Worm (Caenorhabditis elegans) whole organism, mixed stage, embryonic: Measurements from ENCODE around the gene sri-25.

ENCODE experiments used
- M03D4.4 ChIP-seq: sonication (generic microtip); optimal IDR thresholded peaks from 2 replicates; lab custom pipeline; 2017; ENCODE audit warnings: mild to moderate bottlenecking, missing genetic modification characterization, missing compliant biosample characterization
- bed-3 ChIP-seq: fragments of 200-800 bp; sonication (Bioruptor generic); optimal IDR thresholded peaks from 3 replicates; lab custom pipeline; 2018; ENCODE audit warnings: mild to moderate bottlenecking, missing genetic modification characterization, moderate library complexity, missing compliant biosample characterization
- blmp-1 ChIP-seq: fragments of 150-350 bp; optimal IDR thresholded peaks from 2 replicates; lab custom pipeline; 2014; ENCODE audit warnings: missing biosample characterization, missing genetic modification characterization
- ceh-39 ChIP-seq: fragments of 150-350 bp; optimal IDR thresholded peaks from 2 replicates; lab custom pipeline; 2014; ENCODE audit warnings: missing biosample characterization, missing genetic modification characterization
- ceh-83 ChIP-seq: fragments of 200-800 bp; sonication (Bioruptor generic); optimal IDR thresholded peaks from 2 replicates; lab custom pipeline; 2018; ENCODE audit warnings: mild to moderate bottlenecking, missing genetic modification characterization, missing compliant biosample characterization
- drap-1 ChIP-seq: fragments of 200-800 bp; sonication (Bioruptor generic); optimal IDR thresholded peaks from 3 replicates; lab custom pipeline; 2018; ENCODE audit warnings: mild to moderate bottlenecking, missing genetic modification characterization, missing compliant biosample characterization
- elt-1 ChIP-seq: sonication (generic microtip); optimal IDR thresholded peaks from 2 replicates; lab custom pipeline; 2017; ENCODE audit warnings: missing genetic modification characterization, mild to moderate bottlenecking, missing compliant biosample characterization, antibody characterized with exemption, moderate library complexity, borderline replicate concordance; ENCODE audit not compliant: insufficient read depth
- elt-3 ChIP-seq: fragments of 150-350 bp; optimal IDR thresholded peaks from 2 replicates; lab custom pipeline; 2014; ENCODE audit warnings: missing biosample characterization, missing genetic modification characterization
- flh-1 ChIP-seq: fragments of 200-800 bp; sonication (Bioruptor generic); optimal IDR thresholded peaks from 2 replicates; lab custom pipeline; 2018; ENCODE audit warnings: mild to moderate bottlenecking, missing genetic modification characterization, moderate library complexity, missing compliant biosample characterization
- ham-2 ChIP-seq: fragments of 200-800 bp; sonication (Bioruptor generic); optimal IDR thresholded peaks from 2 replicates; lab custom pipeline; 2018; ENCODE audit warnings: mild to moderate bottlenecking, missing genetic modification characterization, missing compliant biosample characterization
- hlh-1 ChIP-seq: fragments of 150-350 bp; optimal IDR thresholded peaks from 2 replicates; lab custom pipeline; 2014; ENCODE audit warnings: missing biosample characterization, missing genetic modification reagents, missing genetic modification characterization
- lin-13 ChIP-seq: fragments of 150-350 bp; optimal IDR thresholded peaks from 2 replicates; lab custom pipeline; 2014; ENCODE audit warnings: missing biosample characterization, missing genetic modification characterization
- lin-32 ChIP-seq: fragments of 200-800 bp; sonication (Bioruptor generic); optimal IDR thresholded peaks from 2 replicates; lab custom pipeline; 2018; ENCODE audit warnings: mild to moderate bottlenecking, missing genetic modification characterization, missing compliant biosample characterization
- lsy-2 ChIP-seq: fragments of 150-350 bp; optimal IDR thresholded peaks from 2 replicates; lab custom pipeline; 2014; ENCODE audit warnings: missing biosample characterization, missing genetic modification characterization
- mab-5 ChIP-seq: fragments of 150-350 bp; optimal IDR thresholded peaks from 2 replicates; lab custom pipeline; 2014; ENCODE audit warnings: missing biosample characterization, missing genetic modification characterization
- mep-1 ChIP-seq: fragments of 150-350 bp; optimal IDR thresholded peaks from 2 replicates; lab custom pipeline; 2017; ENCODE audit warnings: missing biosample characterization, missing genetic modification reagents, missing genetic modification characterization, inconsistent platforms
- mls-2 ChIP-seq: sonication (generic microtip); optimal IDR thresholded peaks from 2 replicates; lab custom pipeline; 2016; ENCODE audit warnings: mild to moderate bottlenecking, missing genetic modification characterization, moderate library complexity, missing compliant biosample characterization
- nhr-12 ChIP-seq: fragments of 150-350 bp; optimal IDR thresholded peaks from 2 replicates; lab custom pipeline; 2014; ENCODE audit warnings: missing biosample characterization, missing genetic modification characterization
- nhr-2 ChIP-seq: fragments of 150-350 bp; optimal IDR thresholded peaks from 2 replicates; lab custom pipeline; 2014; ENCODE audit warnings: missing biosample characterization, missing genetic modification characterization
- nhr-237 ChIP-seq: fragments of 150-350 bp; optimal IDR thresholded peaks from 2 replicates; lab custom pipeline; 2014; ENCODE audit warnings: missing biosample characterization, missing genetic modification characterization
- nhr-76 ChIP-seq: sonication (generic microtip); optimal IDR thresholded peaks from 2 replicates; lab custom pipeline; 2017; ENCODE audit warnings: missing biosample characterization, missing genetic modification characterization
- pha-4 ChIP-seq: fragments of 150-350 bp; optimal IDR thresholded peaks from 2 replicates; lab custom pipeline; 2018; ENCODE audit warnings: missing biosample characterization, missing genetic modification reagents, missing genetic modification characterization
- sem-2 ChIP-seq: fragments of 200-800 bp; sonication (Bioruptor generic); optimal IDR thresholded peaks from 2 replicates; lab custom pipeline; 2018; ENCODE audit warnings: mild to moderate bottlenecking, missing genetic modification characterization, missing compliant biosample characterization
- snpc-4 ChIP-seq: fragments of 150-350 bp; optimal IDR thresholded peaks from 2 replicates; lab custom pipeline; 2014; ENCODE audit warnings: missing biosample characterization, missing genetic modification characterization
- sptf-1 ChIP-seq: sonication (generic microtip); optimal IDR thresholded peaks from 2 replicates; lab custom pipeline; 2017; ENCODE audit warnings: mild to moderate bottlenecking, missing genetic modification characterization, moderate library complexity, missing compliant biosample characterization
- tbx-8 ChIP-seq: fragments of 200-800 bp; sonication (Bioruptor generic); optimal IDR thresholded peaks from 2 replicates; lab custom pipeline; 2018; ENCODE audit warnings: mild to moderate bottlenecking, missing genetic modification characterization, moderate library complexity, missing compliant biosample characterization
- unc-120 ChIP-seq: sonication (generic microtip); optimal IDR thresholded peaks from 2 replicates; lab custom pipeline; 2017; ENCODE audit warnings: missing genetic modification characterization, missing compliant biosample characterization; ENCODE audit not compliant: poor library complexity, severe bottlenecking
- unc-39 ChIP-seq: fragments of 150-350 bp; optimal IDR thresholded peaks from 2 replicates; lab custom pipeline; 2014; ENCODE audit warnings: missing biosample characterization, missing genetic modification characterization
- unc-62 ChIP-seq: fragments of 150-350 bp; optimal IDR thresholded peaks from 2 replicates; lab custom pipeline; 2014; ENCODE audit warnings: missing biosample characterization, missing genetic modification reagents, missing genetic modification characterization
- zip-8 ChIP-seq: fragments of 150-350 bp; optimal IDR thresholded peaks from 2 replicates; lab custom pipeline; 2014; ENCODE audit warnings: missing biosample characterization, missing genetic modification characterization
- ztf-11 ChIP-seq: fragments of 150-350 bp; optimal IDR thresholded peaks from 2 replicates; lab custom pipeline; 2014; ENCODE audit warnings: missing biosample characterization, missing genetic modification characterization

sri-25 gene

DNA sequence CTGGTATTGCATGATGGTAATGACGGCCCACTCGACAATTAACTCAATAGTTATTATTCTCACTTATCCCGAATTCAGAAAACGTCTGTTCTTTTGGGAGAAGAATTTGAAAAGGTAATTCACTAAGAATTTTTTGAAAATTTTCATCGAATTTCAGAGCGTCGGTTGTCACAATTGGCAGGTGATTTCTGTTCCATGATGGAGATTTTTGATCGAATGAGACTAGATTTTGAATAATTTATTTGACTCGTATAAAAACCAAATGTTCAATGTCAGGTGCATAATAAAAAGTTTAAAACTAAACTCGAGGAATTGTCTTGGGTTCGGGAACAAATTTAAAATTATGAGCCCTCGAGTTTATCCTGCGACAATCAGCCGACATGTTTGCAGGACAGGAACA lies at the start of gene sri-25:
Gene sri-25 (plus strand): TSS at position 301 of the 400 bp plus-strand sequence.
- no peak for TF ChIP-seq tbx-8 (GFP tag; lab: Kevin White, UChicago)
- no peak for TF ChIP-seq ham-2 (GFP tag; lab: Kevin White, UChicago)
- no peak for TF ChIP-seq nhr-76 (tag; lab: Kevin White, UChicago)
- TF ChIP-seq zip-8 (tag; lab: Kevin White, UChicago): no peak
- no peak for TF ChIP-seq unc-120 (tag; lab: Kevin White, UChicago)
- no peak for TF ChIP-seq snpc-4
- TF ChIP-seq nhr-2 (tag; lab: Kevin White, UChicago): no peak
- no peak for TF ChIP-seq nhr-12

- TF ChIP-seq ztf-11: no peak
- no peak for TF ChIP-seq unc-39 (tag; lab: Kevin White, UChicago)
- no peak for TF ChIP-seq ham-2 (GFP tag; lab: Kevin White, UChicago)
- TF ChIP-seq unc-62 (GFP tag; lab: Kevin White, UChicago): no peak
- TF ChIP-seq ceh-39 (tag; lab: Kevin White, UChicago): no peak
- TF ChIP-seq pha-4 (tag; lab: Kevin White, UChicago): no peak
- TF ChIP-seq ceh-83: no peak
- TF ChIP-seq elt-3 (tag; lab: Kevin White, UChicago): no peak
- no peak for TF ChIP-seq lsy-2 (tag; lab: Kevin White, UChicago)
- no peak for TF ChIP-seq drap-1 (GFP tag; lab: Kevin White, UChicago)
- TF ChIP-seq nhr-2 (tag; lab: Kevin White, UChicago): no peak
- TF ChIP-seq mep-1: no peak
- TF ChIP-seq lin-13 (tag; lab: Kevin White, UChicago): no peak
- no peak for TF ChIP-seq tbx-8 (GFP tag; lab: Kevin White, UChicago)
- no peak for TF ChIP-seq sem-2 (GFP tag; lab: Kevin White, UChicago)
Observed at ce11 chrV:15175459-15175858, 41.3 kb upstream of the sri-25 start, which contains the start of gene clec-47. clec-47 (plus strand) TSS chrV:15175759.

- TF ChIP-seq flh-1: no peak
- TF ChIP-seq unc-39 (tag; lab: Kevin White, UChicago): no peak
- TF ChIP-seq tbx-8 (GFP tag; lab: Kevin White, UChicago): no peak
- no peak for TF ChIP-seq unc-120 (tag; lab: Kevin White, UChicago)
- no peak for TF ChIP-seq nhr-237
- TF ChIP-seq nhr-2 (tag; lab: Kevin White, UChicago): no peak
- TF ChIP-seq ztf-11: no peak
- TF ChIP-seq elt-1 (tag; lab: Kevin White, UChicago): no peak
- no peak for TF ChIP-seq zip-8 (tag; lab: Kevin White, UChicago)
- TF ChIP-seq sptf-1 (tag; lab: Kevin White, UChicago): no peak
- TF ChIP-seq snpc-4: no peak
- TF ChIP-seq bed-3 (GFP tag; lab: Kevin White, UChicago): no peak
- TF ChIP-seq sem-2 (GFP tag; lab: Kevin White, UChicago): no peak
- no peak for TF ChIP-seq drap-1 (GFP tag; lab: Kevin White, UChicago)
Observed at ce11 chrV:15179757-15180156, 37.0 kb upstream of the sri-25 start, which contains the start of gene T09F5.10. T09F5.10 (plus strand) TSS chrV:15180057.

DNA sequence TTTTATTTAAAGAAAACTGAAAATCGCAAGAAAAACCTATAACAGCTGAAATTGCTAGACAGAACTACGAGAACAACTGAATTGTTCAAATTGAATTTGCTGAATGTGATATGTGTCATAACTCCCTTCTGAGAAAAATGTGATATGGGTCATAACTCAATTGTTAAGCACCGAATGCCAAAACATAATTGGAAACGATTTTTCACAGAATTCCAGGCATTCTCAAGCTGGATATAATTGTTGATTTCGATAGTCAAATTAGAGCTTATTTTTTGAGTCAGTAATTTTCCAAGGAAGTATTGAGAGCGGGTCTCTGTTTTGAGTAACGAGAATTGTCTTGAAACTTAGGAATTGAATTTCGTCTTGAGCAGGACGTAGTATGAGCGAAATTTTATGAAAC lies 34.9 kb upstream of the sri-25 start:
- no peak for TF ChIP-seq nhr-12
- TF ChIP-seq M03D4.4 (tag; lab: Kevin White, UChicago): no peak
- no peak for TF ChIP-seq unc-62 (GFP tag; lab: Kevin White, UChicago)
- TF ChIP-seq ceh-83: no peak
- TF ChIP-seq mab-5 (tag; lab: Kevin White, UChicago): no peak
- TF ChIP-seq lin-32 (GFP tag; lab: Kevin White, UChicago): no peak
- no peak for TF ChIP-seq lin-13 (tag; lab: Kevin White, UChicago)
- no peak for TF ChIP-seq nhr-2 (tag; lab: Kevin White, UChicago)
- no peak for TF ChIP-seq bed-3 (GFP tag; lab: Kevin White, UChicago)
- no peak for TF ChIP-seq snpc-4
- no peak for TF ChIP-seq elt-1 (tag; lab: Kevin White, UChicago)
- no peak for TF ChIP-seq blmp-1
- no peak for TF ChIP-seq drap-1 (GFP tag; lab: Kevin White, UChicago)
- TF ChIP-seq sptf-1 (tag; lab: Kevin White, UChicago): no peak
- no peak for TF ChIP-seq ztf-11
- no peak for TF ChIP-seq nhr-237
- TF ChIP-seq hlh-1 (tag; lab: Kevin White, UChicago): no peak

DNA sequence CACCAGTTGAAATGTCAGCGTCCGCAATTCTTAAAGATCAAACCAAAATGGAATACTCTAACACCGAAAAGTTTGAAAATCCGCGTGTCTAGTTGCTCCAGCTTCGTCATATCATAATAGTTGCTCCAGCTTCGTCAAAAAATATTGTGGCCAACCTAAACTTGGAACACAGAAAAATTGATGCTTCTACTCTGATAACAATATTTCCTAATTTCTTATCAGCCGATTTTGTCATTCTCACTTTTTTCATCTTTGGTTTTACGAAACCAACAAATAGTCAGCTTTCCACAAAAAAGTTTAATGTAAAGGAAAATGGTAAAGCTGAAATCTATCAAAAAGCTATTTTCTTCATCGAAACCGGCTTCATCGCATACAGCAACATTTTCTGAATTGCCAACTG lies 34.4 kb upstream of the sri-25 start, which contains the start of gene fbxa-84:
Gene fbxa-84 (plus strand): TSS at position 34 of the 400 bp plus-strand sequence.
- TF ChIP-seq nhr-12 (no peak), mep-1 (no peak), nhr-237 (no peak), sem-2 (GFP tag; lab: Kevin White, UChicago) (no peak), mab-5 (tag; lab: Kevin White, UChicago) (no peak), sptf-1 (tag; lab: Kevin White, UChicago) (no peak), lsy-2 (tag; lab: Kevin White, UChicago) (no peak), mls-2 (tag; lab: Kevin White, UChicago) (no peak)
